Worm (Caenorhabditis elegans) whole organism, late embryonic: ENCODE data around the gene F19F10.1.
"Not testable (repeated sequence)": the region's sequence is repeated elsewhere in the genome, so short reads cannot be mapped to it uniquely, and the experiment has no call there.

ENCODE experiments used
- T23F11.4 ChIP-seq: fragments of 200-800 bp; sonication (Bioruptor generic); optimal IDR thresholded peaks from 2 replicates; lab custom pipeline; 2018; ENCODE audit warnings: mild to moderate bottlenecking, missing genetic modification characterization, missing compliant biosample characterization
- Y22D7AL.16 ChIP-seq: sonication (generic microtip); optimal IDR thresholded peaks from 2 replicates; lab custom pipeline; 2016; ENCODE audit warnings: missing genetic modification characterization, missing compliant biosample characterization
- ceh-14 ChIP-seq: sonication (generic microtip); optimal IDR thresholded peaks from 2 replicates; lab custom pipeline; 2016; ENCODE audit warnings: missing genotype, missing genetic modification characterization, missing compliant biosample characterization
- ceh-2 ChIP-seq: sonication (generic microtip); optimal IDR thresholded peaks from 2 replicates; lab custom pipeline; 2016; ENCODE audit warnings: missing genotype, missing genetic modification characterization, missing compliant biosample characterization
- ceh-22 ChIP-seq: sonication (generic microtip); optimal IDR thresholded peaks from 2 replicates; lab custom pipeline; 2017; ENCODE audit warnings: missing biosample characterization, missing genetic modification characterization
- ceh-24 ChIP-seq: sonication (generic microtip); optimal IDR thresholded peaks from 2 replicates; lab custom pipeline; 2016; ENCODE audit warnings: mild to moderate bottlenecking, missing genetic modification characterization, missing compliant biosample characterization
- ceh-45 ChIP-seq: fragments of 200-800 bp; sonication (Bioruptor generic); IDR thresholded peaks from 2 replicates; pipeline ENCODE4 v1.3.6; 2022; ENCODE audit warnings: missing genetic modification reagents, missing genetic modification characterization, missing compliant biosample characterization
- ceh-6 ChIP-seq: fragments of 200-800 bp; sonication (Bioruptor generic); optimal IDR thresholded peaks from 2 replicates; lab custom pipeline; 2018; ENCODE audit warnings: mild to moderate bottlenecking, missing genetic modification characterization, missing compliant biosample characterization
- che-1 ChIP-seq: sonication (generic microtip); optimal IDR thresholded peaks from 2 replicates; lab custom pipeline; 2016; ENCODE audit warnings: mild to moderate bottlenecking, missing genetic modification characterization, missing compliant biosample characterization
- dmd-4 ChIP-seq: sonication (generic microtip); optimal IDR thresholded peaks from 2 replicates; lab custom pipeline; 2016; ENCODE audit warnings: borderline replicate concordance, missing genetic modification characterization, missing compliant biosample characterization
- elt-2 ChIP-seq: sonication (generic microtip); optimal IDR thresholded peaks from 2 replicates; lab custom pipeline; 2016; ENCODE audit warnings: missing genetic modification reagents, missing genetic modification characterization, missing compliant biosample characterization
- eyg-1 ChIP-seq: sonication (generic microtip); optimal IDR thresholded peaks from 2 replicates; lab custom pipeline; 2016; ENCODE audit warnings: missing genotype, missing genetic modification characterization, missing compliant biosample characterization
- fkh-6 ChIP-seq: sonication (generic microtip); optimal IDR thresholded peaks from 2 replicates; lab custom pipeline; 2016; ENCODE audit warnings: missing genetic modification characterization, missing compliant biosample characterization
- hlh-13 ChIP-seq: fragments of 200-800 bp; sonication (Bioruptor generic); optimal IDR thresholded peaks from 2 replicates; lab custom pipeline; 2018; ENCODE audit warnings: mild to moderate bottlenecking, missing genetic modification characterization, missing compliant biosample characterization
- hlh-15 ChIP-seq: sonication (generic microtip); optimal IDR thresholded peaks from 2 replicates; lab custom pipeline; 2016; ENCODE audit warnings: missing genetic modification characterization, missing compliant biosample characterization
- hlh-30 ChIP-seq: sonication (generic microtip); optimal IDR thresholded peaks from 2 replicates; lab custom pipeline; 2017; ENCODE audit warnings: antibody characterized with exemption, missing genetic modification characterization, missing compliant biosample characterization; ENCODE audit not compliant: insufficient read depth
- hlh-6 ChIP-seq: sonication (generic microtip); optimal IDR thresholded peaks from 2 replicates; lab custom pipeline; 2016; ENCODE audit warnings: missing genotype, missing genetic modification characterization, missing compliant biosample characterization
- madf-2 ChIP-seq: sonication (generic microtip); optimal IDR thresholded peaks from 2 replicates; lab custom pipeline; 2017; ENCODE audit warnings: missing genetic modification characterization, missing compliant biosample characterization
- mec-3 ChIP-seq: sonication (generic microtip); optimal IDR thresholded peaks from 2 replicates; lab custom pipeline; 2016; ENCODE audit warnings: borderline replicate concordance, missing genetic modification characterization, missing compliant biosample characterization
- nfya-1 ChIP-seq: sonication (generic microtip); optimal IDR thresholded peaks from 2 replicates; lab custom pipeline; 2017; ENCODE audit warnings: missing genetic modification characterization, mild to moderate bottlenecking, missing compliant biosample characterization, antibody characterized with exemption, moderate library complexity
- nhr-232 ChIP-seq: sonication (generic microtip); optimal IDR thresholded peaks from 2 replicates; lab custom pipeline; 2016; ENCODE audit warnings: missing genetic modification characterization, missing compliant biosample characterization
- npax-4 ChIP-seq: sonication (generic microtip); optimal IDR thresholded peaks from 2 replicates; lab custom pipeline; 2016; ENCODE audit warnings: missing genetic modification characterization, missing compliant biosample characterization
- odd-2 ChIP-seq: sonication (generic microtip); optimal IDR thresholded peaks from 2 replicates; lab custom pipeline; 2017; ENCODE audit warnings: antibody characterized with exemption, mild to moderate bottlenecking, missing genetic modification characterization, missing compliant biosample characterization
- pag-3 ChIP-seq: sonication (generic microtip); optimal IDR thresholded peaks from 2 replicates; lab custom pipeline; 2016; ENCODE audit warnings: missing compliant biosample characterization, missing genetic modification characterization, borderline replicate concordance
- pat-9 ChIP-seq: fragments of 200-800 bp; sonication (Bioruptor generic); optimal IDR thresholded peaks from 2 replicates; lab custom pipeline; 2018; ENCODE audit warnings: mild to moderate bottlenecking, missing genetic modification characterization, moderate library complexity, missing compliant biosample characterization
- pha-2 ChIP-seq: sonication (generic microtip); optimal IDR thresholded peaks from 2 replicates; lab custom pipeline; 2017; ENCODE audit warnings: mild to moderate bottlenecking, missing genetic modification characterization, missing compliant biosample characterization
- pqm-1 ChIP-seq: sonication (generic microtip); optimal IDR thresholded peaks from 2 replicates; lab custom pipeline; 2016; ENCODE audit warnings: missing genetic modification characterization, missing compliant biosample characterization
- sox-2 ChIP-seq: fragments of 200-800 bp; sonication (Bioruptor generic); IDR thresholded peaks from 2 replicates; pipeline ENCODE4 v1.3.6; 2022; ENCODE audit warnings: missing genetic modification reagents, missing genetic modification characterization, missing compliant biosample characterization
- sox-4 ChIP-seq: sonication (generic microtip); optimal IDR thresholded peaks from 2 replicates; lab custom pipeline; 2017; ENCODE audit warnings: mild to moderate bottlenecking, missing genetic modification characterization, inconsistent platforms, missing compliant biosample characterization
- unc-3 ChIP-seq, 2 experiments: fragments of 200-800 bp in 1 of 2; sonication (Bioruptor generic) in 1 of 2; sonication (generic microtip) in 1 of 2; conservative IDR thresholded peaks in 1 of 2; optimal IDR thresholded peaks in 1 of 2; 2 replicates each; pipeline versions ENCODE4 v1.3.6 to Lab custom; 2016 to 2022; ENCODE audit warnings: missing compliant biosample characterization in 2 of 2, missing genetic modification characterization in 2 of 2, missing genetic modification reagents in 1 of 2
- unc-42 ChIP-seq: sonication (generic microtip); optimal IDR thresholded peaks from 2 replicates; lab custom pipeline; 2016; ENCODE audit warnings: missing genotype, missing genetic modification characterization, missing compliant biosample characterization
- unc-86 ChIP-seq: sonication (generic microtip); optimal IDR thresholded peaks from 2 replicates; lab custom pipeline; 2016; ENCODE audit warnings: missing genetic modification characterization, missing compliant biosample characterization
- ztf-16 ChIP-seq: sonication (generic microtip); optimal IDR thresholded peaks from 2 replicates; lab custom pipeline; 2017; ENCODE audit warnings: missing genetic modification characterization, missing compliant biosample characterization

The F19F10.1 gene

DNA sequence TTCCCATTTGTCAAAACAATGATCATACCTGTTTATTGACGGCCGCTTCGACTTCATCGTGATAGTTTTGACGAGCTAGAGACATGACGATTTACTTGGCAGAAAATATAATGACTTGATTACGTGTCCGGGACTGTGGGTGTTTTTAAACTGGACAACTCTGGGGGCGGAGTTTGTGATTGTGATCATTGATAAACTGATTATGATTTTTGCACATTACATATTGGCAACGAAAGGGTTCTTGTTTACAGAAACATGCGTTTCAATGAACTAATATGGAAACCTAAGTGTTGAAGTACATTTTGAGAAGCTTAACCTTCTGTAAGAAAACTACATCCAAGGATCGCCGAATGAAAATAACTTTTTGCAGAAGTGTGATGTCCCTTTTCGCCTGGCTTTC lies 15.6 kb upstream of the F19F10.1 start, which contains the start of gene ftn-1:
Gene ftn-1 (minus strand): TSS at position 101 of the 400 bp plus-strand sequence.
- no peak for TF ChIP-seq eyg-1 (tag; lab: Kevin White, UChicago)
- no peak for TF ChIP-seq T23F11.4 (GFP tag; lab: Kevin White, UChicago)

DNA sequence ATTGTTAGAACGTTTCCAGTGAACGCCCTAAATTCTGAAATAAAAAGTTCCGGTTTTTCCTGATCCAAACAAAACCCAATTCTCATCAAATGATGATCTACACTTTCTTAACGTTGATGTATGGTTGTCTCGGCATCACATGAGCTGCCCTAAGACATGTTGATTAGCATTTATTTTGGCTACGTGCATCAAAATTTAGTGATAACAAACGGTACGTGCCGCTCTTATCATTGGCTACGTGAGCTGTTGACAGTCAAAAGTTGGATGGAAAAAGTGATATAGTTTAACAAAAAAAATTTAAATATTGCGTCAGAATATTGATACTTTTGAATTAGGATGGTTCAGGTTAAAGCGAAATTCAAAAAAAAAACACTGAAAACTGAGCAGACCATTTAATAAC lies 15.0 kb upstream of the F19F10.1 start:
- TF ChIP-seq elt-2 (tag; lab: Kevin White, UChicago) = peak; percentile 72
- no peak for TF ChIP-seq dmd-4 (tag; lab: Kevin White, UChicago)

DNA sequence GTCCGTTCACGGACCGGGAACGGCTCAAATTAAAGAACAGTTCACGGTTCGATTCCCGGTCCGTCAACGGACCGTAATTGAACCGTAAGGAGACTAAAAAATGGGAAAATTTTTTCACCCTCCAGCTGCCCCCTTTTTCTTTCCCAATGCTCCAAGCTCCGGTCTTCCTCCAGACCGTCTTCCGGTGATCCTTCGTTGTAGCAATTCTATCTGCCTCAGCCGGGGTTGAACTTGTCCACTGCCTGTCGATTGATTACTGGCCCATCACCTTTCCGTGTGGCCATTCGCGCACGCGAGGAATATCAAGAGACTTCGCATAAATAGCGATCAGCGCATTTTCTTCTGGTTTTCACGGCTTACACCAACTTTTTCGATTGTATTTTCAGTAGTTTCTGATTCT lies 14.5 kb upstream of the F19F10.1 start:
- TF ChIP-seq che-1 (tag; lab: Kevin White, UChicago) = peak; percentile 15
- TF ChIP-seq unc-3 (GFP tag; conservative IDR thresholded peaks at IDR 0.05; lab: Robert Waterston, UW) = 0 out of 2 replicates have a peak, but pooled peaks have one; percentile 25
- TF ChIP-seq unc-3 (tag; optimal IDR thresholded peaks at IDR 0.05; lab: Kevin White, UChicago) = not testable (repeated sequence)

DNA sequence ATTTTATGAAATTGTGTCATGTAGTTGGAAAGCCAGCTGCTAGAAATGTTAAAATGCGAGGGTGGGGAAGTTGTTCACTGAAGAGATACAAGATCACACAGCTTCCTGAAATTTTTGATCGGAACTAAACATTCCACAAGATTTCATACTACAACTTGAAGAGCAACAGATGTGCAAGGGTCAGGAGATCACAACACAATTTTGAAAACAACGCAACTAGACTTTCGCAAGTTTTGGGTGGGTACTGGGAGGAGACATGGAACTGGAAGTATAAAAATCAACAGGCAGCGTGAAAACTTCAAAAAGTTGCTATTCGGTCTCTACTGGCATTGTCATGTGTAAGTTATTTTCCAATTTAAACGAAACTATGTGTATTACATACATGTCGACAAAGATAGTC lies 11.2 kb upstream of the F19F10.1 start, which contains the start of gene F19F10.3:
Gene F19F10.3 (plus strand): TSS at position 301 of the 400 bp plus-strand sequence.
- no peak for TF ChIP-seq odd-2 (tag; lab: Kevin White, UChicago)
- no peak for TF ChIP-seq hlh-6 (tag; lab: Kevin White, UChicago)
- no peak for TF ChIP-seq pag-3
- TF ChIP-seq pat-9 = no peak
- no peak for TF ChIP-seq che-1 (tag; lab: Kevin White, UChicago)
- TF ChIP-seq ceh-14 (tag; lab: Kevin White, UChicago) = no peak
- TF ChIP-seq madf-2 (tag; lab: Kevin White, UChicago) = no peak
- no peak for TF ChIP-seq unc-86
- no peak for TF ChIP-seq pha-2 (tag; lab: Kevin White, UChicago)
- TF ChIP-seq sox-2 (GFP tag; lab: Robert Waterston, UW) = no peak
- no peak for TF ChIP-seq ceh-2
- no peak for TF ChIP-seq unc-42 (tag; lab: Kevin White, UChicago)
- TF ChIP-seq, all 69 proteins: peak for 0

DNA sequence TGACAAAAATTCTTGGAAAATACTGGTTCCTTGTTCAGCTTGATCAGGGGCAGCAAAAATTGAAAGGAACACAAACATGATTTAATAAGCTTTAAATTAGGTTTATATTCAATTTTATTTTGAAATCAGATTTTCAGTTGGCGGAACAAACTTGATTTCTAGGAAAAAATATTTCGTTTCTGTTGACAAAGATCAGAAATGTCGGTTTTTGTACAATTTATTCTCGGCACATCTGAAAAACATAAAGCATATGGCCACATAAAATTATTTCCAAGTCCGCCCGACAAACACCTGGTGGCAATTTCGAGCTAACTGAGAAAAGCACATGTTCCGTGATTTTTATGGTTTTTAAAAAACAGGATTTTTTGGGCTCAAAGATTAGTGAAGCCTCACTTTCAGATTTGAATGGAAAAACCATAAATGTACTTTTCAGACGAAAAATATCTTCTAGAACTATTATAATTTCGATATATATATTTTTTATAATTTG lies 9.1 kb upstream of the F19F10.1 start, which contains the start of gene ttr-10:
Gene ttr-10 (minus strand): TSS at position 51 of the 490 bp plus-strand sequence.
- TF ChIP-seq hlh-6 (tag; lab: Kevin White, UChicago) = no peak
- no peak for TF ChIP-seq Y22D7AL.16 (tag; lab: Kevin White, UChicago)
- no peak for TF ChIP-seq npax-4 (tag; lab: Kevin White, UChicago)
- no peak for TF ChIP-seq ceh-6

DNA sequence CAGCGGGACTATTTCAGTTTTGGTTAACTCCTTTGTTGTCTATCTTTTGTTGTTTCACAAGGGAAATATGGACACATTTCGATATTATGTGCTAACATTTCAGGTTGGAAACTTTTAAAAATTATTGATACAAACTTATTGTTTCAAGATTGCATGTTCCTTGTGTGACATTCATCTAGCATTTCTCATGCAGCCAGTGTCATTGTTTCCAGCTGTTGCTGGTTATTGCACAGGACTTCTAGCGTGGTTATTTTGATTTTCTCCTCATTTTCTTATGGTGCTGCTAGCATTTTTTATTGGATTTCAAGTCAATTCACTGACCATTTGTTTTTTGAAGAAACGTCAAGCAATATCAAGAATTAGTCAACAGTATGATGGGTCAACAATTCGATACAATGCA lies 7.2 kb upstream of the F19F10.1 start:
- TF ChIP-seq pqm-1 (tag; lab: Kevin White, UChicago) (no peak), pag-3 (no peak), hlh-30 (no peak)

DNA sequence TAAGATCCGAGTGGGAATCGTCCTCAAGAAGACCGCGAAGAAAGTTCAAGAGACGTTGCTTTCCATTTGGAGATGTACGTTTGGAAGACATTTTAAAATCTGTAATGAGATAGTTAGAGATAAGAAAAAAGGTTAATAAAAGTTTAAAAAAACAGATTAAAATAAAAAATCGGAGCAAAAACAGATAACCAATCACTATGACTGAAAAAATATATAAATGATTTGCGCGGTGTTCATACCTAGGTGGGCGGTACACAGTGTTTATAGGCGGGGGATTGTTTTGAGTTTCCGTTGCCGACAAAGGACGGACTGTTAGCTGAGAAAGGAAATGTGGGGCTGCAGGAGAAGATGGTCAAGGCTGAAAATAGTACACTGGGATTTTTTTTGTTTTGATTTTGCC lies 4.4 kb upstream of the F19F10.1 start, which contains the start of gene ets-7:
Gene ets-7 (minus strand): TSS at position 101 of the 400 bp plus-strand sequence.
- TF ChIP-seq Y22D7AL.16 (tag; lab: Kevin White, UChicago) (no peak), ceh-24 (no peak), ceh-2 (no peak), ztf-16 (no peak), ceh-22 (no peak), sox-4 (tag; lab: Kevin White, UChicago) (no peak), dmd-4 (tag; lab: Kevin White, UChicago) (no peak), nhr-232 (tag; lab: Kevin White, UChicago) (no peak), hlh-30 (no peak), unc-86 (no peak), nfya-1 (tag; lab: Kevin White, UChicago) (no peak), ceh-45 (GFP tag; lab: Robert Waterston, UW) (no peak), ceh-14 (tag; lab: Kevin White, UChicago) (no peak), hlh-13 (GFP tag; lab: Kevin White, UChicago) (no peak), fkh-6 (no peak), hlh-15 (no peak), pag-3 (no peak), mec-3 (no peak)
